Fruit fly (Drosophila melanogaster): Measurements from ENCODE around the gene hth.
A peak's percentile ranks its signal among the peaks of the same experiment; 100 is the strongest.

Gene hth

dm6 chr3R:10641284-10641683 is 1.9 kb upstream of the hth start (continued):
- TF ChIP-seq sc (optimal IDR thresholded peaks at IDR 0.05) = no peak
- TF ChIP-seq sc (GFP tag; optimal IDR thresholded peaks at IDR 0.05) = peak; percentile 46
- TF ChIP-seq E2f2 (GFP tag; IDR thresholded peaks at IDR 0.05) = no peak
- no peak for TF ChIP-seq cg (GFP tag; optimal IDR thresholded peaks at IDR 0.05)
- TF ChIP-seq CG9932 (GFP tag; IDR thresholded peaks at IDR 0.05) = no peak
- peak; percentile 31 for TF ChIP-seq CG30403 (GFP tag; optimal IDR thresholded peaks at IDR 0.05)
- no peak for TF ChIP-seq fd3F (GFP tag; optimal IDR thresholded peaks at IDR 0.05)
- peak; percentile 4 for TF ChIP-seq CG10654 (GFP tag; optimal IDR thresholded peaks at IDR 0.05)
- TF ChIP-seq ash1 (GFP tag; optimal IDR thresholded peaks at IDR 0.05) = no peak
- TF ChIP-seq CG17361 (GFP tag; IDR thresholded peaks at IDR 0.05) = peak; percentile 35; the same call in 1 of the 3 replicates
- no peak for TF ChIP-seq CG13624 (GFP tag; optimal IDR thresholded peaks at IDR 0.05)
- TF ChIP-seq CG6254 (GFP tag; optimal IDR thresholded peaks at IDR 0.05) = peak; percentile 40
- no peak for TF ChIP-seq CG8765 (GFP tag; IDR thresholded peaks at IDR 0.05)
- peak; percentile 54 for TF ChIP-seq vvl (GFP tag; IDR thresholded peaks at IDR 0.05)
- TF ChIP-seq CG2120 (GFP tag; optimal IDR thresholded peaks at IDR 0.05) = no peak
- TF ChIP-seq CG17359 (tag; optimal IDR thresholded peaks at IDR 0.05) = peak; percentile 43
- no peak for TF ChIP-seq CTCF (GFP tag; optimal IDR thresholded peaks at IDR 0.05)
- peak; percentile 22 for TF ChIP-seq CG18764 (GFP tag; optimal IDR thresholded peaks at IDR 0.05)
- TF ChIP-seq psq (GFP tag; optimal IDR thresholded peaks at IDR 0.05) = no peak
- no peak for TF ChIP-seq CG34224 (GFP tag; IDR thresholded peaks at IDR 0.05; ENCODE audit: partially characterized antibody)
- peak; percentile 11 for TF ChIP-seq pnt (GFP tag; optimal IDR thresholded peaks at IDR 0.05)
- peak; percentile 5 for TF ChIP-seq CG1529 (GFP tag; optimal IDR thresholded peaks at IDR 0.05)
- no peak for TF ChIP-seq CG7928 (GFP tag; optimal IDR thresholded peaks at IDR 0.05)
- TF ChIP-seq wdn (GFP tag; IDR thresholded peaks at IDR 0.05) = no peak
- TF ChIP-seq Bteb2 (GFP tag; optimal IDR thresholded peaks at IDR 0.05) = no peak
- TF ChIP-seq Dp (GFP tag; optimal IDR thresholded peaks at IDR 0.05) = no peak
- TF ChIP-seq prd (optimal IDR thresholded peaks at IDR 0.05) = no peak
- peak; percentile 87 for TF ChIP-seq prd (GFP tag; IDR thresholded peaks at IDR 0.05)
- no peak for TF ChIP-seq chm (GFP tag; IDR thresholded peaks at IDR 0.05)
- TF ChIP-seq CG8944 (GFP tag; optimal IDR thresholded peaks at IDR 0.05) = no peak
- no peak for TF ChIP-seq tll (GFP tag; optimal IDR thresholded peaks at IDR 0.05)
- TF ChIP-seq cato (GFP tag; optimal IDR thresholded peaks at IDR 0.05; ENCODE audit: borderline replicate concordance) = no peak
- no peak for TF ChIP-seq usp (GFP tag; optimal IDR thresholded peaks at IDR 0.05)
- no peak for TF ChIP-seq lmd (GFP tag; IDR thresholded peaks at IDR 0.05)
- peak; percentile 29 for TF ChIP-seq CG15269 (tag; optimal IDR thresholded peaks at IDR 0.05)
- no peak for TF ChIP-seq Nf-YA (GFP tag; IDR thresholded peaks at IDR 0.05)
- no peak for TF ChIP-seq CG3995 (GFP tag; optimal IDR thresholded peaks at IDR 0.05)

dm6 chr3R:10640552-10641266 is 1.3 kb upstream of the hth start:
- TF ChIP-seq sob (GFP tag; IDR thresholded peaks at IDR 0.05) (no peak), jing (GFP tag; optimal IDR thresholded peaks at IDR 0.05) (no peak), nau (GFP tag; optimal IDR thresholded peaks at IDR 0.05) (no peak), CG4854 (GFP tag; optimal IDR thresholded peaks at IDR 0.05) (no peak), Myb (GFP tag; optimal IDR thresholded peaks at IDR 0.05) (no peak), slbo (GFP tag; IDR thresholded peaks at IDR 0.05) (peak; percentile 36; the same call in 1 of the 2 replicates), CG10274 (GFP tag; optimal IDR thresholded peaks at IDR 0.05) (no peak), CG7357 (GFP tag; IDR thresholded peaks at IDR 0.05) (no peak), Oli (tag; optimal IDR thresholded peaks at IDR 0.05) (no peak), abd-A (tag; optimal IDR thresholded peaks at IDR 0.05) (peak; percentile 84), Deaf1 (tag; optimal IDR thresholded peaks at IDR 0.05) (peak; percentile 65), CG14860 (GFP tag; IDR thresholded peaks at IDR 0.05; ENCODE audit: partially characterized antibody) (0 out of 3 replicates have a peak, but pooled peaks have one; percentile 23), fd96Cb (tag; optimal IDR thresholded peaks at IDR 0.05) (no peak), CG18262 (tag; optimal IDR thresholded peaks at IDR 0.05) (no peak), dysf (GFP tag; IDR thresholded peaks at IDR 0.05) (0 out of 3 replicates have a peak, but pooled peaks have one; percentile 7), NC2β (GFP tag; optimal IDR thresholded peaks at IDR 0.05) (no peak), Oaz (GFP tag; IDR thresholded peaks at IDR 0.05) (no peak)

Measured in whole organism, embryonic.